Worm (Caenorhabditis elegans) whole organism, early embryonic: ENCODE measurements around the gene gcc-2.

ENCODE experiments used
- B0310.2 ChIP-seq: sonication (generic microtip); optimal IDR thresholded peaks from 2 replicates; lab custom pipeline; 2016; ENCODE audit warnings: mild to moderate bottlenecking, missing genetic modification characterization, missing compliant biosample characterization
- ama-1 ChIP-seq: fragments of 150-350 bp; optimal IDR thresholded peaks from 2 replicates; lab custom pipeline; 2014
- ets-7 ChIP-seq: sonication (generic microtip); optimal IDR thresholded peaks from 2 replicates; lab custom pipeline; 2016; ENCODE audit warnings: missing genotype, missing genetic modification characterization, missing compliant biosample characterization
- flt-1 ChIP-seq: fragments of 200-800 bp; sonication (Bioruptor generic); IDR thresholded peaks from 2 replicates; pipeline ENCODE4 v1.3.6; 2022; ENCODE audit warnings: missing genetic modification characterization, missing compliant biosample characterization
- hmbx-1 ChIP-seq: sonication (generic microtip); optimal IDR thresholded peaks from 2 replicates; lab custom pipeline; 2016; ENCODE audit warnings: mild to moderate bottlenecking, missing genetic modification characterization, missing compliant biosample characterization
- pes-1 ChIP-seq: fragments of 200-800 bp; sonication (Bioruptor generic); IDR thresholded peaks from 2 replicates; pipeline ENCODE4 v1.3.6; 2022; ENCODE audit warnings: missing genetic modification reagents, missing genetic modification characterization, missing compliant biosample characterization
- sea-1 ChIP-seq: fragments of 200-800 bp; sonication (Bioruptor generic); conservative IDR thresholded peaks from 2 replicates; pipeline ENCODE4 v1.3.6; 2022; ENCODE audit warnings: missing genetic modification characterization, missing compliant biosample characterization
- tbx-11 ChIP-seq: fragments of 200-800 bp; sonication (Bioruptor generic); IDR thresholded peaks from 2 replicates; pipeline ENCODE4 v1.3.6; 2022; ENCODE audit warnings: missing genetic modification characterization, missing compliant biosample characterization
- tbx-37 ChIP-seq: fragments of 200-800 bp; sonication (Bioruptor generic); conservative IDR thresholded peaks from 2 replicates; pipeline ENCODE4 v1.3.6; 2022; ENCODE audit warnings: missing genetic modification reagents, missing genetic modification characterization, missing compliant biosample characterization
- tra-4 ChIP-seq: sonication (generic microtip); optimal IDR thresholded peaks from 2 replicates; lab custom pipeline; 2017; ENCODE audit warnings: missing genetic modification characterization, missing compliant biosample characterization

ce11 chrIII:9731313-9731912 lies 30.5 kb downstream of the gcc-2 start:
- TF ChIP-seq B0310.2 (tag; lab: Kevin White, UChicago) (no peak), ama-1 (no peak), ets-7 (tag; lab: Kevin White, UChicago) (no peak), tra-4 (tag; lab: Kevin White, UChicago) (no peak), hmbx-1 (tag; lab: Kevin White, UChicago) (no peak), tbx-37 (GFP tag; lab: Robert Waterston, UW) (no peak), sea-1 (GFP tag; lab: Robert Waterston, UW) (no peak), tbx-11 (GFP tag; lab: Robert Waterston, UW) (no peak), flt-1 (no peak), pes-1 (GFP tag; lab: Robert Waterston, UW) (no peak)
